Worm (Caenorhabditis elegans) whole organism, mixed stage, embryonic: ENCODE measurements around the gene fbxa-211.
A peak's percentile ranks its signal among the peaks of the same experiment; 100 is the strongest.

Experiments used
- M03D4.4 ChIP-seq: sonication (generic microtip); optimal IDR thresholded peaks from 2 replicates; lab custom pipeline; 2017; ENCODE audit warnings: mild to moderate bottlenecking, missing genetic modification characterization, missing compliant biosample characterization
- bed-3 ChIP-seq: fragments of 200-800 bp; sonication (Bioruptor generic); optimal IDR thresholded peaks from 3 replicates; lab custom pipeline; 2018; ENCODE audit warnings: mild to moderate bottlenecking, missing genetic modification characterization, moderate library complexity, missing compliant biosample characterization
- blmp-1 ChIP-seq: fragments of 150-350 bp; optimal IDR thresholded peaks from 2 replicates; lab custom pipeline; 2014; ENCODE audit warnings: missing biosample characterization, missing genetic modification characterization
- ceh-39 ChIP-seq: fragments of 150-350 bp; optimal IDR thresholded peaks from 2 replicates; lab custom pipeline; 2014; ENCODE audit warnings: missing biosample characterization, missing genetic modification characterization
- ceh-43 ChIP-seq: fragments of 200-800 bp; sonication (Bioruptor generic); optimal IDR thresholded peaks from 2 replicates; lab custom pipeline; 2018; ENCODE audit warnings: mild to moderate bottlenecking, missing genetic modification characterization, moderate library complexity, missing compliant biosample characterization
- ceh-83 ChIP-seq: fragments of 200-800 bp; sonication (Bioruptor generic); optimal IDR thresholded peaks from 2 replicates; lab custom pipeline; 2018; ENCODE audit warnings: mild to moderate bottlenecking, missing genetic modification characterization, missing compliant biosample characterization
- ces-1 ChIP-seq: fragments of 150-350 bp; optimal IDR thresholded peaks from 2 replicates; lab custom pipeline; 2014; ENCODE audit warnings: missing biosample characterization, missing genetic modification reagents, missing genetic modification characterization
- cnd-1 ChIP-seq: fragments of 200-800 bp; sonication (Bioruptor generic); optimal IDR thresholded peaks from 2 replicates; lab custom pipeline; 2018; ENCODE audit warnings: mild to moderate bottlenecking, missing genetic modification characterization, missing compliant biosample characterization
- drap-1 ChIP-seq: fragments of 200-800 bp; sonication (Bioruptor generic); optimal IDR thresholded peaks from 3 replicates; lab custom pipeline; 2018; ENCODE audit warnings: mild to moderate bottlenecking, missing genetic modification characterization, missing compliant biosample characterization
- elt-1 ChIP-seq: sonication (generic microtip); optimal IDR thresholded peaks from 2 replicates; lab custom pipeline; 2017; ENCODE audit warnings: missing genetic modification characterization, mild to moderate bottlenecking, missing compliant biosample characterization, antibody characterized with exemption, moderate library complexity, borderline replicate concordance; ENCODE audit not compliant: insufficient read depth
- elt-3 ChIP-seq: fragments of 150-350 bp; optimal IDR thresholded peaks from 2 replicates; lab custom pipeline; 2014; ENCODE audit warnings: missing biosample characterization, missing genetic modification characterization
- flh-1 ChIP-seq: fragments of 200-800 bp; sonication (Bioruptor generic); optimal IDR thresholded peaks from 2 replicates; lab custom pipeline; 2018; ENCODE audit warnings: mild to moderate bottlenecking, missing genetic modification characterization, moderate library complexity, missing compliant biosample characterization
- ham-2 ChIP-seq: fragments of 200-800 bp; sonication (Bioruptor generic); optimal IDR thresholded peaks from 2 replicates; lab custom pipeline; 2018; ENCODE audit warnings: mild to moderate bottlenecking, missing genetic modification characterization, missing compliant biosample characterization
- hlh-1 ChIP-seq: fragments of 150-350 bp; optimal IDR thresholded peaks from 2 replicates; lab custom pipeline; 2014; ENCODE audit warnings: missing biosample characterization, missing genetic modification reagents, missing genetic modification characterization
- lin-13 ChIP-seq: fragments of 150-350 bp; optimal IDR thresholded peaks from 2 replicates; lab custom pipeline; 2014; ENCODE audit warnings: missing biosample characterization, missing genetic modification characterization
- lin-32 ChIP-seq: fragments of 200-800 bp; sonication (Bioruptor generic); optimal IDR thresholded peaks from 2 replicates; lab custom pipeline; 2018; ENCODE audit warnings: mild to moderate bottlenecking, missing genetic modification characterization, missing compliant biosample characterization
- lsy-2 ChIP-seq: fragments of 150-350 bp; optimal IDR thresholded peaks from 2 replicates; lab custom pipeline; 2014; ENCODE audit warnings: missing biosample characterization, missing genetic modification characterization
- mab-5 ChIP-seq: fragments of 150-350 bp; optimal IDR thresholded peaks from 2 replicates; lab custom pipeline; 2014; ENCODE audit warnings: missing biosample characterization, missing genetic modification characterization
- mep-1 ChIP-seq: fragments of 150-350 bp; optimal IDR thresholded peaks from 2 replicates; lab custom pipeline; 2017; ENCODE audit warnings: missing biosample characterization, missing genetic modification reagents, missing genetic modification characterization, inconsistent platforms
- nhr-12 ChIP-seq: fragments of 150-350 bp; optimal IDR thresholded peaks from 2 replicates; lab custom pipeline; 2014; ENCODE audit warnings: missing biosample characterization, missing genetic modification characterization
- nhr-2 ChIP-seq: fragments of 150-350 bp; optimal IDR thresholded peaks from 2 replicates; lab custom pipeline; 2014; ENCODE audit warnings: missing biosample characterization, missing genetic modification characterization
- nhr-237 ChIP-seq: fragments of 150-350 bp; optimal IDR thresholded peaks from 2 replicates; lab custom pipeline; 2014; ENCODE audit warnings: missing biosample characterization, missing genetic modification characterization
- nhr-28 ChIP-seq: fragments of 150-350 bp; optimal IDR thresholded peaks from 2 replicates; lab custom pipeline; 2014; ENCODE audit warnings: missing biosample characterization, missing genetic modification characterization
- pha-4 ChIP-seq: fragments of 150-350 bp; optimal IDR thresholded peaks from 2 replicates; lab custom pipeline; 2018; ENCODE audit warnings: missing biosample characterization, missing genetic modification reagents, missing genetic modification characterization
- sem-2 ChIP-seq: fragments of 200-800 bp; sonication (Bioruptor generic); optimal IDR thresholded peaks from 2 replicates; lab custom pipeline; 2018; ENCODE audit warnings: mild to moderate bottlenecking, missing genetic modification characterization, missing compliant biosample characterization
- snpc-4 ChIP-seq: fragments of 150-350 bp; optimal IDR thresholded peaks from 2 replicates; lab custom pipeline; 2014; ENCODE audit warnings: missing biosample characterization, missing genetic modification characterization
- sptf-1 ChIP-seq: sonication (generic microtip); optimal IDR thresholded peaks from 2 replicates; lab custom pipeline; 2017; ENCODE audit warnings: mild to moderate bottlenecking, missing genetic modification characterization, moderate library complexity, missing compliant biosample characterization
- tbx-8 ChIP-seq: fragments of 200-800 bp; sonication (Bioruptor generic); optimal IDR thresholded peaks from 2 replicates; lab custom pipeline; 2018; ENCODE audit warnings: mild to moderate bottlenecking, missing genetic modification characterization, moderate library complexity, missing compliant biosample characterization
- unc-120 ChIP-seq: sonication (generic microtip); optimal IDR thresholded peaks from 2 replicates; lab custom pipeline; 2017; ENCODE audit warnings: missing genetic modification characterization, missing compliant biosample characterization; ENCODE audit not compliant: poor library complexity, severe bottlenecking
- unc-62 ChIP-seq: fragments of 150-350 bp; optimal IDR thresholded peaks from 2 replicates; lab custom pipeline; 2014; ENCODE audit warnings: missing biosample characterization, missing genetic modification reagents, missing genetic modification characterization
- zip-8 ChIP-seq: fragments of 150-350 bp; optimal IDR thresholded peaks from 2 replicates; lab custom pipeline; 2014; ENCODE audit warnings: missing biosample characterization, missing genetic modification characterization
- ztf-11 ChIP-seq: fragments of 150-350 bp; optimal IDR thresholded peaks from 2 replicates; lab custom pipeline; 2014; ENCODE audit warnings: missing biosample characterization, missing genetic modification characterization

fbxa-211 gene

ce11 chrV:18086174-18086661, 41.1 kb upstream of the fbxa-211 start, which contains the start of gene Y59A8B.12:
Gene Y59A8B.12, minus strand, starts transcription at chrV:18086224.
- peak; percentile 16 for TF ChIP-seq lin-13 (tag; lab: Kevin White, UChicago)
- TF ChIP-seq nhr-12 (tag; lab: Kevin White, UChicago), result no peak
- no peak for TF ChIP-seq ceh-43 (GFP tag; lab: Kevin White, UChicago)
- no peak for TF ChIP-seq elt-1 (tag; lab: Kevin White, UChicago)
- TF ChIP-seq ceh-83 (GFP tag; lab: Kevin White, UChicago), result no peak
- no peak for TF ChIP-seq bed-3 (GFP tag; lab: Kevin White, UChicago)
- no peak for TF ChIP-seq blmp-1
- no peak for TF ChIP-seq ces-1 (GFP tag; lab: Kevin White, UChicago)

DNA sequence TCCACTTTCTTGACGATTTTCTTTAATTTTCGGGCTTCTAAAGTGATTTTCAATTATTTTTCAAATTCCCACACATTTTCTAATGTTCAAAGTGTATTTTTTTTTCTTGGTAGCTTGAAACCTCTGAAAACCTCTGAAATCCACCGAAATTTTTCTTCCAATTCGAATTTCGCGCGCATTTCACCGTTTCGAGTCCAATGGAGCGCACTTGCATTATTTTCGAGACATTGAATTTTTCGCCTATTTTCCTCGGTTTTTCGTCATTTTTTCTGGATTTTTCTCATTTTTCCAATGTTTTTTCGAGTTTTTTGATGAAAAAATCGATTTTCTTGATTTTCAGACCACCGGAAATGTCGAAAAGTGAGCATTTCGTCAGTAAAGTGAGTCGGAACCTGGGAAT, 40.5 kb upstream of the fbxa-211 start, which contains the start of gene slr-2:
Gene slr-2 (plus strand): TSS at position 341 of the 400 bp plus-strand sequence.
- TF ChIP-seq lin-32 (GFP tag; lab: Kevin White, UChicago) (no peak), ztf-11 (tag; lab: Kevin White, UChicago) (no peak), ceh-83 (GFP tag; lab: Kevin White, UChicago) (no peak), hlh-1 (tag; lab: Kevin White, UChicago) (peak; percentile 5), pha-4 (tag; lab: Kevin White, UChicago) (no peak), lsy-2 (tag; lab: Kevin White, UChicago) (peak; percentile 36), mep-1 (peak; percentile 19), nhr-237 (tag; lab: Kevin White, UChicago) (peak; percentile 25), lin-13 (tag; lab: Kevin White, UChicago) (peak; percentile 23), nhr-2 (tag; lab: Kevin White, UChicago) (peak; percentile 18)
- TF ChIP-seq, all 35 proteins: peak for 6

DNA sequence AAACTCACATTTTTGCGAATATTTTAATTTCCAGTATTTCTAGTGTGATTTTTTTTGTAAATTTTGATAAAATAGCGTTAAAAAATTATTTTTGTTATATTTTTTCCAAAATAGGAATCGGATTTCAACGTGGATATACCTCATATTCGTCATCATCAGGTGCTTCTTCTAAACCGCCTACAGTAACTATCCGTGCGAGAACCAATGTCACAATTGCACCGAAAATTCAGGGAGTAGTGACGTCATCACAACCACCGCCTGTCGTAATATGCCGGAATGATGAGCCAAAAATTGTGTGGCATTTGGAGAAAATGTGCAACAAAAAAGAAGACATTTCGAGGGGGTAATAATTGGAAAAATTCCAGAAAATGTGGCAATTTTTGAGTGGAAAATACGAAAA, 36.1 kb upstream of the fbxa-211 start:
- no peak for TF ChIP-seq ceh-39
- TF ChIP-seq ham-2 (GFP tag; lab: Kevin White, UChicago), result no peak
- TF ChIP-seq zip-8 (tag; lab: Kevin White, UChicago), result peak; percentile 61
- no peak for TF ChIP-seq cnd-1 (tag; lab: Kevin White, UChicago)
- TF ChIP-seq, all 35 proteins: peak for 1

ce11 chrV:18093941-18094340, 33.4 kb upstream of the fbxa-211 start:
- TF ChIP-seq sptf-1 (tag; lab: Kevin White, UChicago) (no peak), zip-8 (tag; lab: Kevin White, UChicago) (peak; percentile 96), elt-3 (tag; lab: Kevin White, UChicago) (no peak), snpc-4 (tag; lab: Kevin White, UChicago) (no peak)

ce11 chrV:18098387-18098786, 28.9 kb upstream of the fbxa-211 start, which contains the start of gene par-4:
Gene par-4, plus strand, starts transcription at chrV:18098687.
- no peak for TF ChIP-seq drap-1 (GFP tag; lab: Kevin White, UChicago)
- no peak for TF ChIP-seq lsy-2 (tag; lab: Kevin White, UChicago)
- TF ChIP-seq hlh-1 (tag; lab: Kevin White, UChicago), result no peak
- no peak for TF ChIP-seq mep-1
- no peak for TF ChIP-seq M03D4.4
- no peak for TF ChIP-seq ces-1 (GFP tag; lab: Kevin White, UChicago)
- no peak for TF ChIP-seq cnd-1 (tag; lab: Kevin White, UChicago)
- TF ChIP-seq ceh-83 (GFP tag; lab: Kevin White, UChicago), result no peak
- TF ChIP-seq nhr-28 (tag; lab: Kevin White, UChicago), result no peak
- no peak for TF ChIP-seq lin-13 (tag; lab: Kevin White, UChicago)
- no peak for TF ChIP-seq unc-120 (tag; lab: Kevin White, UChicago)
- no peak for TF ChIP-seq ceh-43 (GFP tag; lab: Kevin White, UChicago)
- no peak for TF ChIP-seq flh-1
- TF ChIP-seq, all 35 proteins: peak for 0

DNA sequence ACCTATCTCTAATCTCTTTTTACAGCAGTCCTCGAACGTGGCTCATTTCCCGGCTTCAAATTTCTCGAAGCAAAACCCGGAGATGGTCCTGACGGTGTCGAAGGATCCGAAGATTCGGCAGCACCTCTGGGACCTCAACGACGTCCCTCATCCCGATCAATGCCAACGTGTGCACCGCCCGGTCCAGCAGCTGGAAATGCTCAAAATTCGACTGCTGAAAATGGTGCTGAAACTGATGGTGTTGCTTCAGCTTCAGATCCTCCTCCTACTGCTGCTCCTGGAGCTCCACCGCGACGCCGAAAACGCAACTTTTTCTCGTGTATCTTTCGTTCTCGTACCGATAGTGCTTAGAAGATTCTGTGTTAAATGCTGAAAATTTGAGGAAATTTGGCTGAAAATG, 21.3 kb upstream of the fbxa-211 start:
- no peak for TF ChIP-seq lin-32 (GFP tag; lab: Kevin White, UChicago)
- no peak for TF ChIP-seq ces-1 (GFP tag; lab: Kevin White, UChicago)
- no peak for TF ChIP-seq unc-120 (tag; lab: Kevin White, UChicago)
- TF ChIP-seq nhr-28 (tag; lab: Kevin White, UChicago), result no peak
- TF ChIP-seq drap-1 (GFP tag; lab: Kevin White, UChicago), result no peak
- no peak for TF ChIP-seq ceh-39
- no peak for TF ChIP-seq sptf-1 (tag; lab: Kevin White, UChicago)
- no peak for TF ChIP-seq zip-8 (tag; lab: Kevin White, UChicago)
- no peak for TF ChIP-seq sem-2 (GFP tag; lab: Kevin White, UChicago)
- TF ChIP-seq lin-13 (tag; lab: Kevin White, UChicago), result no peak
- no peak for TF ChIP-seq nhr-12 (tag; lab: Kevin White, UChicago)
- TF ChIP-seq ham-2 (GFP tag; lab: Kevin White, UChicago), result no peak
- TF ChIP-seq unc-62 (GFP tag; lab: Kevin White, UChicago), result no peak
- no peak for TF ChIP-seq tbx-8 (GFP tag; lab: Kevin White, UChicago)
- no peak for TF ChIP-seq lsy-2 (tag; lab: Kevin White, UChicago)
- TF ChIP-seq pha-4 (tag; lab: Kevin White, UChicago), result no peak
- TF ChIP-seq ztf-11 (tag; lab: Kevin White, UChicago), result no peak
- TF ChIP-seq mab-5 (tag; lab: Kevin White, UChicago), result no peak
- no peak for TF ChIP-seq ceh-43 (GFP tag; lab: Kevin White, UChicago)
